Fruit fly (Drosophila melanogaster) whole organism, embryonic: ENCODE measurements around the gene Jhbp2.
A peak's percentile ranks its signal among the peaks of the same experiment; 100 is the strongest.

ENCODE experiments used
- ATbp ChIP-seq: fragments of 200-800 bp; sonication (Bioruptor generic); optimal IDR thresholded peaks from 2 replicates; lab custom pipeline; 2017; ENCODE audit warnings: missing biosample characterization, mild to moderate bottlenecking, missing genetic modification characterization, missing genetic modification reagents
- B-H2 ChIP-seq: fragments of 200-800 bp; sonication (Bioruptor generic); optimal IDR thresholded peaks from 2 replicates; lab custom pipeline; 2018; ENCODE audit warnings: missing biosample characterization, mild to moderate bottlenecking, missing genetic modification characterization
- CG1024 ChIP-seq: fragments of 200-800 bp; sonication (Bioruptor generic); IDR thresholded peaks from 2 replicates; pipeline ENCODE4 v1.3.6; 2022; ENCODE audit warnings: missing biosample characterization, missing genetic modification characterization
- CG10979 ChIP-seq: fragments of 200-800 bp; sonication (Bioruptor generic); optimal IDR thresholded peaks from 2 replicates; lab custom pipeline; 2018; ENCODE audit warnings: missing biosample characterization, mild to moderate bottlenecking, missing genetic modification characterization, moderate library complexity
- CG11456 ChIP-seq: fragments of 200-800 bp; sonication (Bioruptor generic); IDR thresholded peaks from 3 replicates; pipeline ENCODE4 v1.3.6; 2022; ENCODE audit warnings: missing biosample characterization, missing genetic modification characterization
- CG1233 ChIP-seq: fragments of 200-800 bp; sonication (Bioruptor generic); optimal IDR thresholded peaks from 4 replicates; lab custom pipeline; 2018; ENCODE audit warnings: missing biosample characterization, mild to moderate bottlenecking, missing genetic modification characterization
- CG15269 ChIP-seq: fragments of 200-800 bp; sonication (Bioruptor generic); optimal IDR thresholded peaks from 2 replicates; lab custom pipeline; 2018; ENCODE audit warnings: missing biosample characterization, mild to moderate bottlenecking, missing genetic modification characterization, moderate library complexity
- CG15601 ChIP-seq: fragments of 200-800 bp; sonication (Bioruptor generic); optimal IDR thresholded peaks from 3 replicates; lab custom pipeline; 2019; ENCODE audit warnings: missing biosample characterization, mild to moderate bottlenecking, missing genetic modification characterization, moderate library complexity
- CG1647 ChIP-seq: fragments of 200-800 bp; sonication (Bioruptor generic); optimal IDR thresholded peaks from 3 replicates; lab custom pipeline; 2016; ENCODE audit warnings: missing biosample characterization, missing genetic modification characterization
- CG16863 ChIP-seq: fragments of 200-800 bp; sonication (Bioruptor generic); optimal IDR thresholded peaks from 3 replicates; lab custom pipeline; 2016; ENCODE audit warnings: missing biosample characterization, missing genetic modification characterization
- CG17802 ChIP-seq: fragments of 200-800 bp; sonication (Bioruptor generic); optimal IDR thresholded peaks from 2 replicates; lab custom pipeline; 2018; ENCODE audit warnings: missing biosample characterization, mild to moderate bottlenecking, missing genetic modification characterization, moderate library complexity
- CG30020 ChIP-seq: fragments of 200-800 bp; optimal IDR thresholded peaks from 2 replicates; lab custom pipeline; 2019; ENCODE audit warnings: missing biosample characterization, mild to moderate bottlenecking, missing genetic modification characterization, moderate library complexity
- CG32772 ChIP-seq: fragments of 200-800 bp; sonication (Bioruptor generic); IDR thresholded peaks from 2 replicates; pipeline ENCODE4 v1.3.6; 2022; ENCODE audit warnings: missing biosample characterization, missing genetic modification characterization
- CG34422 ChIP-seq: fragments of 200-800 bp; sonication (Bioruptor generic); IDR thresholded peaks from 3 replicates; pipeline ENCODE4 v1.3.6; 2022; ENCODE audit warnings: missing biosample characterization, missing genetic modification characterization
- CG4854 ChIP-seq: fragments of 200-800 bp; sonication (Bioruptor generic); optimal IDR thresholded peaks from 2 replicates; lab custom pipeline; 2016; ENCODE audit warnings: missing biosample characterization, missing genetic modification characterization, inconsistent platforms
- CG7987 ChIP-seq: fragments of 200-800 bp; sonication (Bioruptor generic); optimal IDR thresholded peaks from 2 replicates; lab custom pipeline; 2018; ENCODE audit warnings: missing biosample characterization, mild to moderate bottlenecking, missing genetic modification characterization, moderate library complexity
- CG8281 ChIP-seq: fragments of 200-800 bp; sonication (Bioruptor generic); optimal IDR thresholded peaks from 2 replicates; lab custom pipeline; 2018; ENCODE audit warnings: missing biosample characterization, mild to moderate bottlenecking, missing genetic modification characterization, moderate library complexity
- Dip2 ChIP-seq: fragments of 200-800 bp; sonication (Bioruptor generic); IDR thresholded peaks from 2 replicates; pipeline ENCODE4 v1.3.6; 2022; ENCODE audit warnings: missing biosample characterization, missing genetic modification characterization
- E2f2 ChIP-seq: fragments of 200-800 bp; sonication (Bioruptor generic); IDR thresholded peaks from 2 replicates; pipeline ENCODE4 v1.3.6; 2022; ENCODE audit warnings: missing biosample characterization, missing genetic modification characterization
- H15 ChIP-seq: fragments of 200-800 bp; sonication (Bioruptor generic); IDR thresholded peaks from 3 replicates; pipeline ENCODE4 v1.3.6; 2022; ENCODE audit warnings: missing biosample characterization, missing genetic modification characterization
- Hr3 ChIP-seq: fragments of 200-800 bp; sonication (Bioruptor generic); optimal IDR thresholded peaks from 3 replicates; lab custom pipeline; 2016; ENCODE audit warnings: missing biosample characterization, missing genetic modification characterization
- Kr ChIP-seq: fragments of 200-800 bp; sonication (Bioruptor generic); optimal IDR thresholded peaks from 2 replicates; lab custom pipeline; 2017; ENCODE audit warnings: missing biosample characterization, mild to moderate bottlenecking, missing genetic modification characterization
- MTF-1 ChIP-seq: fragments of 200-800 bp; sonication (Bioruptor generic); optimal IDR thresholded peaks from 2 replicates; lab custom pipeline; 2018; ENCODE audit warnings: missing biosample characterization, mild to moderate bottlenecking, missing genetic modification characterization, borderline replicate concordance
- NK7.1 ChIP-seq: fragments of 200-800 bp; sonication (Bioruptor generic); optimal IDR thresholded peaks from 3 replicates; lab custom pipeline; 2016; ENCODE audit warnings: missing biosample characterization, missing genetic modification characterization
- PHDP ChIP-seq: fragments of 200-800 bp; sonication (Bioruptor generic); optimal IDR thresholded peaks from 3 replicates; lab custom pipeline; 2018; ENCODE audit warnings: missing biosample characterization, mild to moderate bottlenecking, missing genetic modification characterization, moderate library complexity
- abd-A ChIP-seq: fragments of 200-800 bp; sonication (Bioruptor generic); optimal IDR thresholded peaks from 3 replicates; lab custom pipeline; 2019; ENCODE audit warnings: missing biosample characterization, mild to moderate bottlenecking, missing genetic modification characterization, moderate library complexity
- amos ChIP-seq: fragments of 200-800 bp; sonication (Bioruptor generic); IDR thresholded peaks from 2 replicates; pipeline ENCODE4 v1.3.6; 2022; ENCODE audit warnings: missing biosample characterization, missing genetic modification characterization; ENCODE audit not compliant: partially characterized antibody
- ato ChIP-seq: fragments of 200-800 bp; sonication (Bioruptor generic); IDR thresholded peaks from 2 replicates; pipeline ENCODE4 v1.3.6; 2022; ENCODE audit warnings: missing biosample characterization, missing genetic modification characterization; ENCODE audit not compliant: partially characterized antibody
- bab2 ChIP-seq: fragments of 200-800 bp; sonication (Bioruptor generic); optimal IDR thresholded peaks from 2 replicates; lab custom pipeline; 2016; ENCODE audit warnings: missing biosample characterization, missing genetic modification characterization
- bigmax ChIP-seq: fragments of 200-800 bp; sonication (Bioruptor generic); optimal IDR thresholded peaks from 2 replicates; lab custom pipeline; 2018; ENCODE audit warnings: missing biosample characterization, mild to moderate bottlenecking, missing genetic modification characterization
- bsh ChIP-seq, 2 experiments: fragments of 200-800 bp; sonication (Bioruptor generic); optimal IDR thresholded peaks; 2 replicates each; lab custom pipeline; 2017 to 2018; ENCODE audit warnings: mild to moderate bottlenecking in 2 of 2, missing biosample characterization in 2 of 2, missing genetic modification characterization in 2 of 2, moderate library complexity in 1 of 2
- cas ChIP-seq: fragments of 200-800 bp; sonication (Bioruptor generic); IDR thresholded peaks from 2 replicates; pipeline ENCODE4 v1.3.6; 2022; ENCODE audit warnings: missing biosample characterization, missing genetic modification characterization
- crc ChIP-seq: fragments of 200-800 bp; sonication (Bioruptor generic); optimal IDR thresholded peaks from 2 replicates; lab custom pipeline; 2016; ENCODE audit warnings: missing biosample characterization, missing genetic modification characterization
- dmrt99B ChIP-seq: fragments of 200-800 bp; sonication (Bioruptor generic); optimal IDR thresholded peaks from 2 replicates; lab custom pipeline; 2018; ENCODE audit warnings: missing biosample characterization, mild to moderate bottlenecking, missing genetic modification characterization, moderate library complexity
- esg ChIP-seq: fragments of 200-800 bp; sonication (Bioruptor generic); conservative IDR thresholded peaks from 2 replicates; pipeline ENCODE4 v1.3.6; 2022; ENCODE audit warnings: missing biosample characterization, missing genetic modification characterization
- fd64A ChIP-seq: fragments of 200-800 bp; sonication (Bioruptor generic); optimal IDR thresholded peaks from 3 replicates; lab custom pipeline; 2018; ENCODE audit warnings: missing biosample characterization, mild to moderate bottlenecking, missing genetic modification characterization
- fd96Cb ChIP-seq: fragments of 200-800 bp; sonication (Bioruptor generic); optimal IDR thresholded peaks from 2 replicates; lab custom pipeline; 2018; ENCODE audit warnings: missing biosample characterization, mild to moderate bottlenecking, missing genetic modification characterization, moderate library complexity
- hkb ChIP-seq, 2 experiments: fragments of 200-800 bp in 1 of 2; fragments of >200 bp in 1 of 2; sonication (Bioruptor generic) in 1 of 2; IDR thresholded peaks in 1 of 2; optimal IDR thresholded peaks in 1 of 2; 2 replicates each; pipeline versions ENCODE4 v1.3.6 to Lab custom; 2017 to 2022; ENCODE audit warnings: missing biosample characterization in 1 of 2, missing genetic modification characterization in 1 of 2
- ind ChIP-seq: fragments of 200-800 bp; sonication (Bioruptor generic); optimal IDR thresholded peaks from 3 replicates; lab custom pipeline; 2016; ENCODE audit warnings: missing biosample characterization, missing genetic modification characterization
- otp ChIP-seq: fragments of 200-800 bp; sonication (Bioruptor generic); IDR thresholded peaks from 3 replicates; pipeline ENCODE4, ENCODE4 v1.3.6; 2022; ENCODE audit warnings: missing biosample characterization, missing genetic modification characterization
- schlank ChIP-seq: fragments of 200-800 bp; sonication (Bioruptor generic); optimal IDR thresholded peaks from 2 replicates; lab custom pipeline; 2018; ENCODE audit warnings: missing biosample characterization, mild to moderate bottlenecking, missing genetic modification characterization
- sna ChIP-seq: fragments of 200-800 bp; sonication (Bioruptor generic); IDR thresholded peaks from 2 replicates; pipeline ENCODE4 v1.3.6; 2022; ENCODE audit warnings: missing biosample characterization, missing genetic modification characterization; ENCODE audit not compliant: partially characterized antibody
- tap ChIP-seq: fragments of 200-800 bp; optimal IDR thresholded peaks from 3 replicates; lab custom pipeline; 2019; ENCODE audit warnings: missing biosample characterization, mild to moderate bottlenecking, missing genetic modification characterization, moderate library complexity
- ttk ChIP-seq: fragments of 200-800 bp; sonication (Bioruptor generic); IDR thresholded peaks from 2 replicates; pipeline ENCODE4 v2.1.2; 2022; ENCODE audit warnings: missing biosample characterization, missing genetic modification characterization
- unc-4 ChIP-seq: fragments of 200-800 bp; sonication (Bioruptor generic); IDR thresholded peaks from 2 replicates; pipeline ENCODE4 v1.3.6; 2022; ENCODE audit warnings: missing biosample characterization, missing genetic modification characterization; ENCODE audit not compliant: partially characterized antibody
- wor ChIP-seq: fragments of 200-800 bp; sonication (Bioruptor generic); IDR thresholded peaks from 2 replicates; pipeline ENCODE4 v1.3.6; 2022; ENCODE audit warnings: missing biosample characterization, missing genetic modification characterization
- yki ChIP-seq: fragments of >200 bp; optimal IDR thresholded peaks from 3 replicates; lab custom pipeline; 2018
- zen ChIP-seq: fragments of 200-800 bp; sonication (Bioruptor generic); optimal IDR thresholded peaks from 3 replicates; lab custom pipeline; 2018; ENCODE audit warnings: missing biosample characterization, mild to moderate bottlenecking, missing genetic modification characterization, moderate library complexity
- zfh1 ChIP-seq: fragments of 200-800 bp; sonication (Bioruptor generic); IDR thresholded peaks from 3 replicates; pipeline ENCODE4 v1.3.6; 2022; ENCODE audit warnings: missing biosample characterization, missing genetic modification characterization

Gene Jhbp2

DNA sequence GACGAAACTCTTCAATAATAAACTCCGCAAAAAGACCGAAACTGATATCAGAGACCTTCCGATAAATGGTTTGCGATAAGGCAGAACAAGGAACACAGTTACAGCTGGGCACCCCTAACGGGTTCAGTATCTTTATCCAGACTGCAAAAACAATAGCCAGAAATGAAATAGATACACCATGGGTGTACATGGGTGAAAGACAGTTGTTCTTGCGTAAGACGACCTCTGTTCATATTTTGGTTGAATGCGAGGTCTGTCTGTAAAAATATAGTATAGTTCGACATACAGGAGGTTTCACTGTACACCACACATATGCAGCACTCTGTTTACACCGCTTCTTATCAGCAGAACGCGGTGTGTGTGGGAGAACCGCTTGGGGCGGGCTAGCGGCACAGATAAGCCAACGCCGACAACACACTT lies 49.0 kb downstream of the Jhbp2 start (continued):
- TF ChIP-seq zfh1 (GFP tag; lab: Robert Waterston, UW), result peak; percentile 81
- no peak for TF ChIP-seq sna (GFP tag; lab: Robert Waterston, UW)
- TF ChIP-seq unc-4 (GFP tag; lab: Robert Waterston, UW), result no peak
- TF ChIP-seq Hr3, result peak; percentile 41
- peak; percentile 27; the same call in 1 of the 2 replicates for TF ChIP-seq E2f2 (GFP tag; lab: Robert Waterston, UW)
- peak; percentile 62 for TF ChIP-seq ATbp (GFP tag; lab: Kevin White, UChicago)
- peak; percentile 47 for TF ChIP-seq CG10979 (tag; lab: Kevin White, UChicago)
- TF ChIP-seq CG30020, result no peak
- peak; percentile 70 for TF ChIP-seq B-H2 (GFP tag; lab: Kevin White, UChicago)
- no peak for TF ChIP-seq abd-A (tag; lab: Kevin White, UChicago)
- peak; percentile 10; the same call in 1 of the 2 replicates for TF ChIP-seq amos (GFP tag; lab: Robert Waterston, UW)
- TF ChIP-seq CG8281 (tag; lab: Kevin White, UChicago), result no peak
- TF ChIP-seq MTF-1 (GFP tag; lab: Kevin White, UChicago), result peak; percentile 46
- TF ChIP-seq tap, result peak; percentile 53
- TF ChIP-seq Dip2 (GFP tag; lab: Robert Waterston, UW), result no peak
- TF ChIP-seq PHDP (tag; lab: Kevin White, UChicago), result peak; percentile 67
- TF ChIP-seq dmrt99B (tag; lab: Kevin White, UChicago), result peak; percentile 59
- TF ChIP-seq H15, result peak; percentile 58; the same call in 2 of the 3 replicates
- peak; percentile 21 for TF ChIP-seq fd64A (GFP tag; lab: Kevin White, UChicago)
- peak; percentile 57 for TF ChIP-seq esg
- TF ChIP-seq cas (GFP tag; lab: Robert Waterston, UW), result 0 out of 2 replicates have a peak, but pooled peaks have one; percentile 54
- TF ChIP-seq fd96Cb (tag; lab: Kevin White, UChicago), result peak; percentile 51
- peak; percentile 71 for TF ChIP-seq schlank (tag; lab: Kevin White, UChicago)
- peak; percentile 15 for TF ChIP-seq CG17802
- TF ChIP-seq yki (lab: Kevin White, UChicago), result no peak
- peak; percentile 20 for TF ChIP-seq NK7.1
- no peak for TF ChIP-seq Kr (GFP tag; lab: Kevin White, UChicago)
- TF ChIP-seq bab2 (GFP tag; lab: Kevin White, UChicago), result peak; percentile 71
- peak; percentile 69 for TF ChIP-seq CG32772 (GFP tag; lab: Robert Waterston, UW)
- 0 out of 2 replicates have a peak, but pooled peaks have one; percentile 44 for TF ChIP-seq ttk (GFP tag; lab: Robert Waterston, UW)
- no peak for TF ChIP-seq ato (GFP tag; lab: Robert Waterston, UW)
- TF ChIP-seq CG16863 (GFP tag; lab: Kevin White, UChicago), result peak; percentile 22
- TF ChIP-seq ind (GFP tag; lab: Kevin White, UChicago), result peak; percentile 72
- TF ChIP-seq bsh (GFP tag; optimal IDR thresholded peaks at IDR 0.05; lab: Kevin White, UChicago), result peak in 1 of 2 experiments; percentile 56
- TF ChIP-seq CG7987 (GFP tag; lab: Kevin White, UChicago), result peak; percentile 16
- TF ChIP-seq CG11456 (GFP tag; lab: Robert Waterston, UW), result peak; percentile 69; the same call in 2 of the 3 replicates
- TF ChIP-seq hkb (optimal IDR thresholded peaks at IDR 0.05; lab: Kevin White, UChicago), result no peak
- peak; percentile 66 for TF ChIP-seq hkb (GFP tag; IDR thresholded peaks at IDR 0.05; lab: Robert Waterston, UW)
- TF ChIP-seq CG34422 (GFP tag; lab: Robert Waterston, UW), result peak; percentile 78; the same call in 2 of the 3 replicates
- peak; percentile 29 for TF ChIP-seq zen (tag; lab: Kevin White, UChicago)
- no peak for TF ChIP-seq bigmax (GFP tag; lab: Kevin White, UChicago)
- TF ChIP-seq CG1024 (GFP tag; lab: Robert Waterston, UW), result peak; percentile 31; the same call in 1 of the 2 replicates
- TF ChIP-seq crc, result peak; percentile 48
- TF ChIP-seq CG1647 (GFP tag; lab: Kevin White, UChicago), result peak; percentile 11
- TF ChIP-seq CG15269 (tag; lab: Kevin White, UChicago), result peak; percentile 72
- peak; percentile 47 for TF ChIP-seq CG1233 (GFP tag; lab: Kevin White, UChicago)
- peak; percentile 50 for TF ChIP-seq CG15601 (tag; lab: Kevin White, UChicago)
- peak; percentile 43 for TF ChIP-seq CG4854
- no peak for TF ChIP-seq wor (GFP tag; lab: Robert Waterston, UW)
- TF ChIP-seq otp (GFP tag; lab: Robert Waterston, UW), result peak; percentile 40; the same call in 1 of the 3 replicates
